Worm (Caenorhabditis elegans) whole organism, L1 larva: ENCODE measurements around the gene sri-27.

ENCODE experiments used
- alr-1 ChIP-seq: fragments of 200-800 bp; sonication (Bioruptor generic); optimal IDR thresholded peaks from 2 replicates; lab custom pipeline; 2018; ENCODE audit warnings: borderline replicate concordance, mild to moderate bottlenecking, missing genetic modification characterization, missing compliant biosample characterization
- lin-15B ChIP-seq: fragments of 150-350 bp; sonication (generic microtip); optimal IDR thresholded peaks from 3 replicates; lab custom pipeline; 2014; ENCODE audit warnings: missing biosample characterization, missing genetic modification characterization
- sptf-1 ChIP-seq: fragments of 150-350 bp; optimal IDR thresholded peaks from 2 replicates; lab custom pipeline; 2014; ENCODE audit warnings: missing biosample characterization, missing genetic modification characterization
- sup-37 ChIP-seq: fragments of 200-800 bp; sonication (Bioruptor generic); optimal IDR thresholded peaks from 2 replicates; lab custom pipeline; 2018; ENCODE audit warnings: mild to moderate bottlenecking, missing genetic modification characterization, missing compliant biosample characterization

DNA sequence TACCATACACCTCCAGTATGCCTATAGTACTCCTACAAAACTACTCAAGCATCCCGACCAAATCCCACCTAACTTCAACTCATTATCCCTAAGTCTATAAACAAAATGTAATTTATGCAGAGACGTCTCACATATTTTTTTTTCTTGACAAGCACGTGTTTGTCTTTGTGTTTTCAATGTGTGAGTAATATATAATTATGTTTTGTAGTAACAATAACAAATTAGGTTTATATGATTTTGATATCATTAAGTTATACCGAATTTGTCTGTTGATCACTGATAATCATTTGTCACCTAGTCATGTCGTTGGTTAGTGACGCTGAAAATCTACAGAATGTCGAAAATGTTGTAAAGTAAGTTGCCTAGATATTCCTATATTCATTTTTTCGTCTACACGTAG is 5.5 kb upstream of the sri-27 start, which contains the start of gene srw-102:
- TF ChIP-seq lin-15B (tag; lab: Kevin White, UChicago), result no peak
- no peak for TF ChIP-seq sup-37 (GFP tag; lab: Kevin White, UChicago)
- TF ChIP-seq alr-1 (tag; lab: Kevin White, UChicago), result no peak
- no peak for TF ChIP-seq sptf-1 (tag; lab: Kevin White, UChicago)
